Fruit fly (Drosophila melanogaster) whole organism, adult: ENCODE measurements around the gene Spf45.

ENCODE experiments used
- CG11617 ChIP-seq: fragments of 200-800 bp; sonication (Bioruptor generic); optimal IDR thresholded peaks from 2 replicates; lab custom pipeline; 2017; ENCODE audit warnings: mild to moderate bottlenecking, missing biosample characterization, missing genetic modification reagents, missing genetic modification characterization
- CG12768 ChIP-seq: fragments of 200-800 bp; sonication (Bioruptor generic); optimal IDR thresholded peaks from 2 replicates; lab custom pipeline; 2017; ENCODE audit warnings: missing biosample characterization, missing genetic modification characterization, mild to moderate bottlenecking, moderate library complexity, missing genetic modification reagents
- CG14711 ChIP-seq: fragments of 200-800 bp; sonication (Bioruptor generic); optimal IDR thresholded peaks from 2 replicates; lab custom pipeline; 2018; ENCODE audit warnings: missing biosample characterization, mild to moderate bottlenecking, missing genetic modification characterization, moderate library complexity
- CG1620 ChIP-seq: fragments of 200-800 bp; sonication (Bioruptor generic); optimal IDR thresholded peaks from 2 replicates; lab custom pipeline; 2016; ENCODE audit warnings: missing biosample characterization, missing genetic modification characterization
- CG33017 ChIP-seq: fragments of 200-800 bp; sonication (Bioruptor generic); optimal IDR thresholded peaks from 2 replicates; lab custom pipeline; 2018; ENCODE audit warnings: missing biosample characterization, mild to moderate bottlenecking, missing genetic modification characterization, moderate library complexity
- CG5204 ChIP-seq: fragments of 200-800 bp; sonication (Bioruptor generic); optimal IDR thresholded peaks from 2 replicates; lab custom pipeline; 2016; ENCODE audit warnings: missing biosample characterization, missing genetic modification characterization
- CG7045 ChIP-seq: fragments of 200-800 bp; sonication (Bioruptor generic); optimal IDR thresholded peaks from 2 replicates; lab custom pipeline; 2017; ENCODE audit warnings: missing biosample characterization, mild to moderate bottlenecking, missing genetic modification characterization
- CG7101 ChIP-seq: fragments of 200-800 bp; sonication (Bioruptor generic); optimal IDR thresholded peaks from 2 replicates; lab custom pipeline; 2018; ENCODE audit warnings: missing biosample characterization, mild to moderate bottlenecking, missing genetic modification characterization, moderate library complexity
- Clk ChIP-seq: fragments of 200-800 bp; sonication (Bioruptor generic); optimal IDR thresholded peaks from 2 replicates; lab custom pipeline; 2017; ENCODE audit warnings: missing biosample characterization, missing genetic modification characterization
- Crg-1 ChIP-seq: fragments of 200-800 bp; sonication (Bioruptor generic); optimal IDR thresholded peaks from 2 replicates; lab custom pipeline; 2016; ENCODE audit warnings: missing biosample characterization, missing genetic modification characterization
- Hr96 ChIP-seq: fragments of 200-800 bp; sonication (Bioruptor generic); optimal IDR thresholded peaks from 2 replicates; lab custom pipeline; 2016; ENCODE audit warnings: missing biosample characterization, missing genetic modification characterization
- Mnt ChIP-seq: fragments of 200-800 bp; sonication (Bioruptor generic); optimal IDR thresholded peaks from 2 replicates; lab custom pipeline; 2016; ENCODE audit warnings: missing biosample characterization, mild to moderate bottlenecking, missing genetic modification characterization
- bab1 ChIP-seq: fragments of 200-800 bp; sonication (Bioruptor generic); optimal IDR thresholded peaks from 3 replicates; lab custom pipeline; 2019; ENCODE audit warnings: missing biosample characterization, mild to moderate bottlenecking, missing genetic modification characterization, moderate library complexity
- cic ChIP-seq: fragments of 200-800 bp; sonication (Bioruptor generic); optimal IDR thresholded peaks from 2 replicates; lab custom pipeline; 2017; ENCODE audit warnings: missing biosample characterization, mild to moderate bottlenecking, missing genetic modification characterization, moderate library complexity
- cnc ChIP-seq, 2 experiments: fragments of >200 bp; optimal IDR thresholded peaks; 2 replicates each; lab custom pipeline; 2017
- kay ChIP-seq: fragments of 200-800 bp; sonication (Bioruptor generic); peaks from one replicate; lab custom pipeline; 2016; ENCODE audit warnings: missing biosample characterization, missing genetic modification characterization, borderline replicate concordance
- ovo ChIP-seq: fragments of 200-800 bp; sonication (Bioruptor generic); optimal IDR thresholded peaks from 2 replicates; lab custom pipeline; 2016; ENCODE audit warnings: missing biosample characterization, missing genetic modification characterization
- pad ChIP-seq: fragments of 200-800 bp; sonication (Bioruptor generic); optimal IDR thresholded peaks from 3 replicates; lab custom pipeline; 2017; ENCODE audit warnings: missing biosample characterization, missing genetic modification characterization, mild to moderate bottlenecking, moderate library complexity, missing genetic modification reagents
- tj ChIP-seq: fragments of 200-800 bp; sonication (Bioruptor generic); optimal IDR thresholded peaks from 3 replicates; lab custom pipeline; 2017; ENCODE audit warnings: missing biosample characterization, mild to moderate bottlenecking, missing genetic modification characterization, moderate library complexity
- toe ChIP-seq: fragments of 200-800 bp; sonication (Bioruptor generic); optimal IDR thresholded peaks from 2 replicates; lab custom pipeline; 2016; ENCODE audit warnings: missing biosample characterization, missing genetic modification characterization

Gene Spf45

DNA sequence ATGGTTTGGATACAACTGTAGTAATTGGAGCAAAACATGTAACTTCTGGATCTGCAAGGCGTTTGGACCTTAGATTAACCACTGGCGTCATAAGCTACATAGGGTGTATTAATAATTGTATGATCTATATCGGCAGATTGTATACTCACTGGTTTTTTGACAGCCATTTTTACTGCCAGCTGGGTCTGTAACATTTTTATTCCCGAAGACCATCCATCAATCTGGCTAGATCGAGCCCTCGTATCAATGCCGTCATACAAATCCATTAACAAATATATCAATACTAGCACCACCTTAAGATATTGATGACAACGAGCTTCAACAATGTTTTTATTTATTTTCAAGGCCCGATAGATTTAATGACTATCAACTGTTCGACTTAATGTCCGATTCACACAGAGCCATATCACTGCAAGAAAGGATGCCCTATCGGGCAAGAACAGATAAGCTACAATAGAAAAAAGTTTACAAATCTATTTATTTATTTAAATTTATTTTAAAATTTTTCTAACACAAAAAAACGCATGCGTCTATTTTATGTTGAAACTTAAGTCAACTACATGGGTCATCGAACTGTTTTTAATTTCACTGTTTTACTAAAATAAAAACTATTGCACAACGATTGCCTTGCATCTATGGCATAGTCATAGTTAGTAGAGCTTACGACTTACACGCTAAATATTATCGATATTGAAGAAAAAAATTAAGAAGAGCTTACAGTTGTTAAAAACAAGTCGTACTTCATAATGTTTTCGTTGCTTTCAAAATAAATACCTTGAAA lies at the start of gene Spf45:
Gene Spf45, minus strand, starts transcription at position 336 of the 781 bp plus-strand sequence.
- TF ChIP-seq CG14711 (tag; lab: Kevin White, UChicago), result no peak
- peak; percentile 28 for TF ChIP-seq CG5204 (GFP tag; lab: Kevin White, UChicago)

DNA sequence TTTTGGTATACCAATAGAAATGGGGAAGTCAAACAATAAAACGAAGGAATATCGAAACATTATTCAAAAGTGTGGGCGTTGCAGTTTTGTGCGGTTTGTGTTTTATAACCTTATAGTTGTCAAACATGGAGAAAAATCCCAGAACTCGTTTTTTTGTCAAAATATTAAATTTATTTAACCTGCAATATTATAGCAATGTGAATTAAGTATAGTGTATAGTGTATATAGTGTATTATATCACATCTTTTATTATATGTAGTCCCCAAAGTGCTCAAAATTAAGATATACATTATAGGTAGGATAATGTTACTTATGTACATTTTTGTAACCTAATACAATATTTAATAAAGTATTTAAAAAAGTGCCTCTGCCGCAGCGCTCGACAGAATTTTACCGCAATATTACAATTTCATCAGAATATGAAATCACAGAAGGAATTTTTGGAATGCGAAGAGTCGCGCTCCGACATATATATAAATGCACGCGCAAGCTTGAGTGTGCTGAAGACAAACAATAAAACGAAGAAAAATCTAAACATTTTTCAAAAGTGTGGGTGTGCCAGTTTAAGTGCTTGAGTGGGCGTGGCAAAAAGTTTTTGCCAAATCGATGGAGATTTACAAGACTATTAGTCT lies 7.3 kb upstream of the Spf45 start:
- TF ChIP-seq CG5204 (GFP tag; lab: Kevin White, UChicago), result no peak
- TF ChIP-seq CG14711 (tag; lab: Kevin White, UChicago), result no peak
- no peak for TF ChIP-seq toe (GFP tag; lab: Kevin White, UChicago)
- TF ChIP-seq kay (GFP tag; lab: Kevin White, UChicago), result no peak
- TF ChIP-seq Crg-1 (GFP tag; lab: Kevin White, UChicago), result no peak
- no peak for TF ChIP-seq CG33017
- TF ChIP-seq Clk (GFP tag; lab: Kevin White, UChicago), result no peak
- no peak for TF ChIP-seq CG1620 (GFP tag; lab: Kevin White, UChicago)
- TF ChIP-seq Hr96 (GFP tag; lab: Kevin White, UChicago), result no peak
- TF ChIP-seq bab1 (GFP tag; lab: Kevin White, UChicago), result no peak
- TF ChIP-seq CG7101, result no peak
- TF ChIP-seq CG11617, result no peak
- no peak for TF ChIP-seq CG7045 (GFP tag; lab: Kevin White, UChicago)
- no peak for TF ChIP-seq Mnt (GFP tag; lab: Kevin White, UChicago)
- no peak for TF ChIP-seq tj (GFP tag; lab: Kevin White, UChicago)
- TF ChIP-seq ovo (GFP tag; lab: Kevin White, UChicago), result no peak
- TF ChIP-seq cic, result no peak
- TF ChIP-seq pad (GFP tag; lab: Kevin White, UChicago), result no peak
- TF ChIP-seq cnc (optimal IDR thresholded peaks at IDR 0.05; lab: Kevin White, UChicago), result no peak

DNA sequence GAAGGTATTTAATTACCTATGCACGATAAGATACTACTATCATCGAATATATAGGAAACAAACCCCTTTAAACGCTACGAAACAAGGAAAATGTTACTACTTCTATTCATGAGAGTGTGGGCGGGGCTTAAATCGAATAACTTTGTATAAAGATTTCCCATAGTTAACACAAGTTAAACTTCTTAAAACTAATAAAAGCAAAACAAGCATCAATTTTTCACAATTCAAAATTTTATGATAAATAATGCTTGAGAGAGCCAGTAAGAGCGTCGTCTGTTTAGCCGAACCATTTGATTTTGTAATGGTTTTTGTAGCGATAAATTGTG lies 609 bp upstream of the Spf45 start:
- TF ChIP-seq Mnt (GFP tag; lab: Kevin White, UChicago) (no peak), CG14711 (tag; lab: Kevin White, UChicago) (no peak), CG7045 (GFP tag; lab: Kevin White, UChicago) (no peak), cnc (optimal IDR thresholded peaks at IDR 0.05; lab: Kevin White, UChicago) (no peak), kay (GFP tag; lab: Kevin White, UChicago) (no peak)

DNA sequence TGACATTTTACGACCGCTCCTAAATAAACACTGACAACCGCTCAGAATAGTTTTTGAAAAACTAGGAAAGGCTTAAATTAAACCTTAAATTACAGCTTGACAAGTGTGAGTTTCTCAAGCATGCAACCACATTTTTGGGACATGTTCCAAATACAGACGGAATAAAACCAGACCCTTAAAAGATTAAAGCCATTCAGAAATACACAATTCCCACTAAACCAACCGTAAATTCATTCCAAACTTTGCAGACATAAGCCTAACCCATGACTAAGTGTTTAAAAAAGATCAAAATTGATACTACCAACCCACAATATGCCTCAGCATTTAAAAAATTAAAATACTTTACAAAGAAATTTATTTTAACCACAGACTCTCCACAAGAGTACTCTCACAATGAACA lies 3.0 kb downstream of the Spf45 start:
- TF ChIP-seq CG7045 (GFP tag; lab: Kevin White, UChicago), result no peak
- no peak for TF ChIP-seq cnc (optimal IDR thresholded peaks at IDR 0.05; lab: Kevin White, UChicago)
- TF ChIP-seq ovo (GFP tag; lab: Kevin White, UChicago), result no peak
- TF ChIP-seq CG33017, result no peak
- no peak for TF ChIP-seq CG14711 (tag; lab: Kevin White, UChicago)
- TF ChIP-seq Hr96 (GFP tag; lab: Kevin White, UChicago), result no peak
- no peak for TF ChIP-seq CG7101
- TF ChIP-seq CG5204 (GFP tag; lab: Kevin White, UChicago), result no peak
- TF ChIP-seq Mnt (GFP tag; lab: Kevin White, UChicago), result no peak
- TF ChIP-seq tj (GFP tag; lab: Kevin White, UChicago), result no peak
- no peak for TF ChIP-seq pad (GFP tag; lab: Kevin White, UChicago)

DNA sequence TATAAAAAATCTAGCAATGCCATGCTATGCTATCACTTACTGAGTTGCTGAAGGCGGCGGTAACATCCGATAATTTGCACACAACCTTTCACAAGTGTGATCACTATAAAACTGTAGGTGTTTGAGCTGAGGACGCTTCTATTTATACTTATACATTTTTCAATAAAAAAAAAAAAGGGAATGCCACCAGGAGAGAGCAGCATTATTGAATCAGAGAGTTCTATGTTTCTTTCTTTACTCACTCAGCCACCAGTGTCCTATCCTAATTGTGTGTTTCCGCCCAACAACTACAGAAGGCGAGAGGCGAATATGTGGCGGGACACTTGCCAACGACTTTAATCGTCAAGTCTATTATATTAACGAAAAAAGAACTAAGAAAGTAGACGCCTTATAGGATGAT lies 42.4 kb downstream of the Spf45 start, which contains the start of gene Cht10:
Gene Cht10, minus strand, starts transcription at position 101 of the 400 bp plus-strand sequence.
- no peak for TF ChIP-seq CG12768 (GFP tag; lab: Kevin White, UChicago)
- no peak for TF ChIP-seq ovo (GFP tag; lab: Kevin White, UChicago)
- no peak for TF ChIP-seq tj (GFP tag; lab: Kevin White, UChicago)
- TF ChIP-seq CG7101, result no peak
- TF ChIP-seq cnc (optimal IDR thresholded peaks at IDR 0.05; lab: Kevin White, UChicago), result no peak
- no peak for TF ChIP-seq CG33017
- TF ChIP-seq Crg-1 (GFP tag; lab: Kevin White, UChicago), result no peak
- no peak for TF ChIP-seq CG1620 (GFP tag; lab: Kevin White, UChicago)
- TF ChIP-seq Clk (GFP tag; lab: Kevin White, UChicago), result no peak
- no peak for TF ChIP-seq CG5204 (GFP tag; lab: Kevin White, UChicago)

DNA sequence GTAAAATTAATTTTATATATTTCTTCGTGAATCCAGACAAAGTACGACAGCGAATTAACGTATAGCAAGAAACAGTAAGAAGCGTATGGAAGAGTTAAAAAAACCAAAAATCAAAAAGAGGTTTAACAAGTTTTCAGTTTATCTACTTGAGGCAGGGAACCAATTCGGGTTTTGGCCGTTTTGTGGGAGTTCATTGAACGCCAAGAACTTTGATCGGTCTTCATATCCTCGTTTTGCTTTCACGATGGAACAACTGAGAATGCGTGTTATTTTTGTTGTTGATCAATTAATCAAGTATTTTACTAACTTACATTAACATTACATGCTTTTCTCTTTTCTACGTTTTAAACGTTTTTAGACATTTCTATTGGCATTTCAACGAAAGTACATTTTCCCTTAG lies 42.8 kb downstream of the Spf45 start:
- TF ChIP-seq CG33017 (no peak), Clk (GFP tag; lab: Kevin White, UChicago) (no peak), kay (GFP tag; lab: Kevin White, UChicago) (no peak), pad (GFP tag; lab: Kevin White, UChicago) (no peak), tj (GFP tag; lab: Kevin White, UChicago) (no peak), CG11617 (no peak), Crg-1 (GFP tag; lab: Kevin White, UChicago) (no peak), CG1620 (GFP tag; lab: Kevin White, UChicago) (no peak)
